Fruit fly (Drosophila melanogaster) whole organism, prepupa: ENCODE results near the gene CG5447.

ENCODE experiments used
- CG10631 ChIP-seq: fragments of 200-800 bp; sonication (Bioruptor generic); optimal IDR thresholded peaks from 2 replicates; lab custom pipeline; 2016; ENCODE audit warnings: missing biosample characterization, missing genetic modification characterization
- CG10669 ChIP-seq: fragments of 200-800 bp; sonication (Bioruptor generic); optimal IDR thresholded peaks from 3 replicates; lab custom pipeline; 2018; ENCODE audit warnings: missing biosample characterization, mild to moderate bottlenecking, missing genetic modification characterization, moderate library complexity
- CG11294 ChIP-seq: fragments of 200-800 bp; sonication (Bioruptor generic); IDR thresholded peaks from 2 replicates; pipeline ENCODE4 v1.3.6; 2022; ENCODE audit warnings: missing biosample characterization, missing genetic modification characterization
- CG11762 ChIP-seq: fragments of 200-800 bp; sonication (Bioruptor generic); optimal IDR thresholded peaks from 3 replicates; lab custom pipeline; 2016; ENCODE audit warnings: missing biosample characterization, missing genetic modification characterization; ENCODE audit not compliant: insufficient read depth
- CG15336 ChIP-seq: fragments of 200-800 bp; sonication (Bioruptor generic); IDR thresholded peaks from 2 replicates; pipeline ENCODE4 v1.3.6; 2022; ENCODE audit warnings: missing biosample characterization, missing genetic modification characterization
- CG1621 ChIP-seq: fragments of 200-800 bp; sonication (Bioruptor generic); optimal IDR thresholded peaks from 3 replicates; lab custom pipeline; 2018; ENCODE audit warnings: missing biosample characterization, mild to moderate bottlenecking, missing genetic modification characterization
- CG3032 ChIP-seq: fragments of 200-800 bp; optimal IDR thresholded peaks from 2 replicates; lab custom pipeline; 2019; ENCODE audit warnings: missing biosample characterization, mild to moderate bottlenecking, missing genetic modification characterization, moderate library complexity
- CG31627 ChIP-seq: fragments of 200-800 bp; sonication (Bioruptor generic); optimal IDR thresholded peaks from 3 replicates; lab custom pipeline; 2016; ENCODE audit warnings: missing biosample characterization, missing genetic modification characterization
- CG32006 ChIP-seq: fragments of 200-800 bp; sonication (Bioruptor generic); optimal IDR thresholded peaks from 3 replicates; lab custom pipeline; 2017; ENCODE audit warnings: missing biosample characterization, mild to moderate bottlenecking, missing genetic modification characterization
- CG34406 ChIP-seq: fragments of 200-800 bp; sonication (Bioruptor generic); optimal IDR thresholded peaks from 3 replicates; lab custom pipeline; 2016; ENCODE audit warnings: missing biosample characterization, missing genetic modification characterization
- CG3919 ChIP-seq: fragments of 200-800 bp; sonication (Bioruptor generic); optimal IDR thresholded peaks from 3 replicates; lab custom pipeline; 2016; ENCODE audit warnings: missing biosample characterization, missing genetic modification characterization
- CG4318 ChIP-seq: fragments of 200-800 bp; sonication (Bioruptor generic); optimal IDR thresholded peaks from 3 replicates; lab custom pipeline; 2017; ENCODE audit warnings: missing biosample characterization, mild to moderate bottlenecking, missing genetic modification characterization
- CG6163 ChIP-seq: fragments of 200-800 bp; sonication (Bioruptor generic); IDR thresholded peaks from 3 replicates; pipeline ENCODE4 v1.3.6; 2022; ENCODE audit warnings: missing biosample characterization, missing genetic modification characterization
- CG6276 ChIP-seq: fragments of 200-800 bp; sonication (Bioruptor generic); optimal IDR thresholded peaks from 2 replicates; lab custom pipeline; 2017; ENCODE audit warnings: missing biosample characterization, mild to moderate bottlenecking, missing genetic modification characterization
- CG6854 ChIP-seq: fragments of 200-800 bp; sonication (Bioruptor generic); optimal IDR thresholded peaks from 2 replicates; lab custom pipeline; 2017; ENCODE audit warnings: missing biosample characterization, mild to moderate bottlenecking, missing genetic modification characterization
- CG7368 ChIP-seq: fragments of 200-800 bp; sonication (Bioruptor generic); optimal IDR thresholded peaks from 3 replicates; lab custom pipeline; 2016; ENCODE audit warnings: missing biosample characterization, missing genetic modification characterization
- CG8632 ChIP-seq: fragments of 200-800 bp; sonication (Bioruptor generic); optimal IDR thresholded peaks from 3 replicates; lab custom pipeline; 2016; ENCODE audit warnings: missing biosample characterization, missing genetic modification characterization
- CG9139 ChIP-seq: fragments of 200-800 bp; sonication (Bioruptor generic); optimal IDR thresholded peaks from 3 replicates; lab custom pipeline; 2017; ENCODE audit warnings: missing biosample characterization, mild to moderate bottlenecking, missing genetic modification characterization
- Eip75B ChIP-seq: fragments of 200-800 bp; sonication (Bioruptor generic); optimal IDR thresholded peaks from 3 replicates; lab custom pipeline; 2016; ENCODE audit warnings: missing biosample characterization, missing genetic modification characterization
- Eip78C ChIP-seq: fragments of 200-800 bp; sonication (Bioruptor generic); peaks from one replicate; lab custom pipeline; 2016; ENCODE audit warnings: missing biosample characterization, missing genetic modification characterization
- Ets21C ChIP-seq: fragments of 200-800 bp; sonication (Bioruptor generic); optimal IDR thresholded peaks from 3 replicates; lab custom pipeline; 2016; ENCODE audit warnings: missing biosample characterization, missing genetic modification characterization
- Ets96B ChIP-seq: fragments of 200-800 bp; optimal IDR thresholded peaks from 2 replicates; lab custom pipeline; 2019; ENCODE audit warnings: missing biosample characterization, mild to moderate bottlenecking, missing genetic modification characterization, moderate library complexity
- Gug ChIP-seq: fragments of 200-800 bp; sonication (Bioruptor generic); IDR thresholded peaks from 2 replicates; pipeline ENCODE4 v1.3.6; 2022; ENCODE audit warnings: missing biosample characterization, missing genetic modification characterization
- Hr39 ChIP-seq: fragments of 200-800 bp; sonication (Bioruptor generic); optimal IDR thresholded peaks from 2 replicates; lab custom pipeline; 2016; ENCODE audit warnings: missing biosample characterization, missing genetic modification characterization
- Lpt ChIP-seq: fragments of 200-800 bp; sonication (Bioruptor generic); optimal IDR thresholded peaks from 3 replicates; lab custom pipeline; 2016; ENCODE audit warnings: missing biosample characterization, missing genetic modification characterization
- Met ChIP-seq: fragments of 200-800 bp; sonication (Bioruptor generic); optimal IDR thresholded peaks from 3 replicates; lab custom pipeline; 2016; ENCODE audit warnings: missing biosample characterization, missing genetic modification characterization
- OdsH ChIP-seq: fragments of 200-800 bp; sonication (Bioruptor generic); optimal IDR thresholded peaks from 3 replicates; lab custom pipeline; 2016; ENCODE audit warnings: missing biosample characterization, missing genetic modification characterization
- Smox ChIP-seq: fragments of 200-800 bp; sonication (Bioruptor generic); optimal IDR thresholded peaks from 3 replicates; lab custom pipeline; 2016; ENCODE audit warnings: missing biosample characterization, missing genetic modification characterization
- Sox102F ChIP-seq: fragments of 200-800 bp; sonication (Bioruptor generic); optimal IDR thresholded peaks from 2 replicates; lab custom pipeline; 2016; ENCODE audit warnings: missing biosample characterization, mild to moderate bottlenecking, missing genetic modification characterization
- Sox14 ChIP-seq: fragments of 200-800 bp; sonication (Bioruptor generic); optimal IDR thresholded peaks from 3 replicates; lab custom pipeline; 2016; ENCODE audit warnings: missing biosample characterization, missing genetic modification characterization
- Sox15 ChIP-seq: fragments of 200-800 bp; sonication (Bioruptor generic); optimal IDR thresholded peaks from 3 replicates; lab custom pipeline; 2016; ENCODE audit warnings: missing biosample characterization, missing genetic modification characterization
- acj6 ChIP-seq: fragments of 200-800 bp; sonication (Bioruptor generic); optimal IDR thresholded peaks from 3 replicates; lab custom pipeline; 2016; ENCODE audit warnings: missing biosample characterization, missing genetic modification characterization
- cyc ChIP-seq: fragments of 200-800 bp; sonication (Bioruptor generic); optimal IDR thresholded peaks from 3 replicates; lab custom pipeline; 2016; ENCODE audit warnings: missing biosample characterization, missing genetic modification characterization
- dac ChIP-seq: fragments of 200-800 bp; sonication (Bioruptor generic); optimal IDR thresholded peaks from 2 replicates; lab custom pipeline; 2017; ENCODE audit warnings: missing biosample characterization, mild to moderate bottlenecking, missing genetic modification characterization
- dsx ChIP-seq: fragments of 200-800 bp; optimal IDR thresholded peaks from 3 replicates; lab custom pipeline; 2019; ENCODE audit warnings: missing biosample characterization, mild to moderate bottlenecking, missing genetic modification characterization, moderate library complexity; ENCODE audit not compliant: poor library complexity, severe bottlenecking
- eg ChIP-seq: fragments of 200-800 bp; sonication (Bioruptor generic); IDR thresholded peaks from 3 replicates; pipeline ENCODE4 v1.3.6; 2022; ENCODE audit warnings: missing biosample characterization, missing genetic modification characterization
- fd59A ChIP-seq: fragments of 200-800 bp; sonication (Bioruptor generic); optimal IDR thresholded peaks from 2 replicates; lab custom pipeline; 2017; ENCODE audit warnings: missing biosample characterization, mild to moderate bottlenecking, missing genetic modification characterization, missing genetic modification reagents
- fd85E ChIP-seq: fragments of 200-800 bp; sonication (Bioruptor generic); optimal IDR thresholded peaks from 3 replicates; lab custom pipeline; 2016; ENCODE audit warnings: missing biosample characterization, missing genetic modification characterization
- fkh ChIP-seq: fragments of 200-800 bp; sonication (Bioruptor generic); optimal IDR thresholded peaks from 3 replicates; lab custom pipeline; 2017; ENCODE audit warnings: missing biosample characterization, mild to moderate bottlenecking, missing genetic modification characterization, moderate library complexity
- lz ChIP-seq: fragments of 200-800 bp; sonication (Bioruptor generic); optimal IDR thresholded peaks from 3 replicates; lab custom pipeline; 2016; ENCODE audit warnings: missing biosample characterization, missing genetic modification characterization
- net ChIP-seq: fragments of 200-800 bp; sonication (Bioruptor generic); optimal IDR thresholded peaks from 3 replicates; lab custom pipeline; 2016; ENCODE audit warnings: missing biosample characterization, missing genetic modification characterization
- pdm3 ChIP-seq: fragments of 200-800 bp; sonication (Bioruptor generic); optimal IDR thresholded peaks from 3 replicates; lab custom pipeline; 2016; ENCODE audit warnings: missing biosample characterization, missing genetic modification characterization
- salr ChIP-seq, 2 experiments: fragments of 200-800 bp; sonication (Bioruptor generic); optimal IDR thresholded peaks; 3 replicates each; lab custom pipeline; 2016 to 2018; ENCODE audit warnings: missing biosample characterization in 2 of 2, missing genetic modification characterization in 2 of 2, mild to moderate bottlenecking in 1 of 2
- spab ChIP-seq: fragments of 200-800 bp; sonication (Bioruptor generic); optimal IDR thresholded peaks from 2 replicates; lab custom pipeline; 2017; ENCODE audit warnings: missing biosample characterization, mild to moderate bottlenecking, missing genetic modification characterization, missing genetic modification reagents
- ss ChIP-seq, 2 experiments: fragments of 200-800 bp; sonication (Bioruptor generic); optimal IDR thresholded peaks; 2 replicates in 1 of 2; 3 replicates in 1 of 2; lab custom pipeline; 2017 to 2018; ENCODE audit warnings: mild to moderate bottlenecking in 2 of 2, missing biosample characterization in 2 of 2, missing genetic modification characterization in 2 of 2, moderate library complexity in 1 of 2
- svp ChIP-seq: fragments of 200-800 bp; sonication (Bioruptor generic); peaks from one replicate; lab custom pipeline; 2016; ENCODE audit warnings: missing biosample characterization, missing genetic modification characterization
- vri ChIP-seq: fragments of 200-800 bp; sonication (Bioruptor generic); optimal IDR thresholded peaks from 3 replicates; lab custom pipeline; 2016; ENCODE audit warnings: missing biosample characterization, mild to moderate bottlenecking, missing genetic modification characterization

CG5447 gene

DNA sequence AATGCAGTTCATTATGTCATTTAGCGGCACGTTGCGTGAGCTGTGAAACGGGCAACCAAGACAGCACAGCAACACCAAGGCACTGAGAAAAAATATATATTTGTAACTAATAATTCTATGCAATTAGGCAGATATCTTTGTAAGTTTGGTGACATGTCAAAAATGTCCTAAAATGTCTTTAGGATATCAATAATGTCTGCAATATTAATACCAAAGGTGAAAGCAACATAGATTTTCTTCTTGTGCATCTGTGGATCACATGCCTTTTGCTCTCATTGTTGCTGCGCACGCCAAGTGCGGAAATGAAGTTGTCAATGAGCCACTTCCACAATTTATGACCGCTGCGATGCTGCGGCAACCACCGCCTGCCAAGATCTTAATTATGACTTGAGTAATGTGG lies 37.1 kb downstream of the CG5447 start (continued):
- peak; percentile 65 for TF ChIP-seq Hr39 (GFP tag; lab: Kevin White, UChicago)
- peak; percentile 49; the same call in 1 of the 2 replicates for TF ChIP-seq CG11294 (GFP tag; lab: Robert Waterston, UW)
- peak; percentile 75 for TF ChIP-seq Met (GFP tag; lab: Kevin White, UChicago)
- peak; percentile 53 for TF ChIP-seq CG9139 (GFP tag; lab: Kevin White, UChicago)
- peak; percentile 85 for TF ChIP-seq CG10669 (GFP tag; lab: Kevin White, UChicago)
- TF ChIP-seq lz (GFP tag; lab: Kevin White, UChicago), result peak; percentile 64
- peak; percentile 76 for TF ChIP-seq CG8632 (GFP tag; lab: Kevin White, UChicago)
- peak; percentile 65 for TF ChIP-seq dsx (GFP tag; lab: Kevin White, UChicago)
- TF ChIP-seq pdm3, result peak; percentile 77
- peak; percentile 83 for TF ChIP-seq CG10631
- TF ChIP-seq OdsH (GFP tag; lab: Kevin White, UChicago), result peak; percentile 80
- TF ChIP-seq CG15336 (GFP tag; lab: Robert Waterston, UW), result peak; percentile 79
- peak; percentile 82 for TF ChIP-seq fd59A (GFP tag; lab: Kevin White, UChicago)
- TF ChIP-seq Eip78C (GFP tag; lab: Kevin White, UChicago), result peak; percentile 88
- peak; percentile 52 to 78 for TF ChIP-seq salr (GFP tag; optimal IDR thresholded peaks at IDR 0.05; lab: Kevin White, UChicago)
- peak; percentile 81 for TF ChIP-seq acj6 (GFP tag; lab: Kevin White, UChicago)

DNA sequence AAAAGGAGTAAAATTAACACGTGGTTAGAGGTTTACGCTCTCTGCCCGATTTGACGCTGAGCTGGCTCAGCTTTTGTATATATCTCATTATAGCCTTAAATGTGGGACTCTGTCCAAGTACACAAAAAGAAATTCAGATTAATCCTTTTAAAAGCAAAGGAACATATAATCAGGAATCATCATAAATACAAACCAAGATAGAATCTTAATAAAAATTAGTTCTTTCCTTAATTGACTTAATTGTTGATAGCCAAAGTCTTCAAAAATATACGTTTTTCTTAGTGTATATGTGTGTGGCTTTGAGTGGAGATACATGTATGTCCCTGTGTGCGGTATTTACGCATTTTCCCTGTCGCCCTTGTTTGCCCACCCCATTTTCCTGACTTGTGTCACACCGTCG lies 41.9 kb downstream of the CG5447 start:
- TF ChIP-seq Smox (GFP tag; lab: Kevin White, UChicago) (no peak), CG15336 (GFP tag; lab: Robert Waterston, UW) (peak; percentile 47; the same call in 1 of the 2 replicates), Lpt (no peak), CG11762 (GFP tag; lab: Kevin White, UChicago) (no peak), CG6163 (GFP tag; lab: Robert Waterston, UW) (0 out of 3 replicates have a peak, but pooled peaks have one; percentile 38), CG34406 (no peak), CG3032 (tag; lab: Kevin White, UChicago) (peak; percentile 28), CG10631 (peak; percentile 29), net (GFP tag; lab: Kevin White, UChicago) (no peak), fd85E (GFP tag; lab: Kevin White, UChicago) (no peak), CG8632 (GFP tag; lab: Kevin White, UChicago) (no peak), svp (GFP tag; lab: Kevin White, UChicago) (peak; percentile 48), fd59A (GFP tag; lab: Kevin White, UChicago) (no peak), Gug (no peak), Hr39 (GFP tag; lab: Kevin White, UChicago) (no peak), CG6276 (GFP tag; lab: Kevin White, UChicago) (no peak), fkh (GFP tag; lab: Kevin White, UChicago) (no peak), Ets96B (tag; lab: Kevin White, UChicago) (peak; percentile 51), CG1621 (tag; lab: Kevin White, UChicago) (no peak), dac (no peak), CG7368 (GFP tag; lab: Kevin White, UChicago) (no peak), Ets21C (no peak), acj6 (GFP tag; lab: Kevin White, UChicago) (peak; percentile 12), Sox14 (GFP tag; lab: Kevin White, UChicago) (peak; percentile 1), Sox102F (no peak), cyc (no peak), vri (GFP tag; lab: Kevin White, UChicago) (no peak), CG9139 (GFP tag; lab: Kevin White, UChicago) (no peak), eg (GFP tag; lab: Robert Waterston, UW) (peak; percentile 64; the same call in 2 of the 3 replicates), ss (GFP tag; optimal IDR thresholded peaks at IDR 0.05; lab: Kevin White, UChicago) (peak in 1 of 2 experiments; percentile 22), Eip78C (GFP tag; lab: Kevin White, UChicago) (peak; percentile 80), CG32006 (GFP tag; lab: Kevin White, UChicago) (peak; percentile 53), CG10669 (GFP tag; lab: Kevin White, UChicago) (peak; percentile 35), Sox15 (no peak), CG6854 (GFP tag; lab: Kevin White, UChicago) (no peak), dsx (GFP tag; lab: Kevin White, UChicago) (peak; percentile 45), lz (GFP tag; lab: Kevin White, UChicago) (no peak), CG4318 (GFP tag; lab: Kevin White, UChicago) (no peak), Met (GFP tag; lab: Kevin White, UChicago) (no peak), OdsH (GFP tag; lab: Kevin White, UChicago) (peak; percentile 19), salr (GFP tag; optimal IDR thresholded peaks at IDR 0.05; lab: Kevin White, UChicago) (no peak), Eip75B (GFP tag; lab: Kevin White, UChicago) (peak; percentile 13), spab (GFP tag; lab: Kevin White, UChicago) (no peak), CG3919 (GFP tag; lab: Kevin White, UChicago) (peak; percentile 5), CG31627 (GFP tag; lab: Kevin White, UChicago) (no peak)
